ENCODE assay signal across 2 worm cellular contexts in the genomic region with DNA sequence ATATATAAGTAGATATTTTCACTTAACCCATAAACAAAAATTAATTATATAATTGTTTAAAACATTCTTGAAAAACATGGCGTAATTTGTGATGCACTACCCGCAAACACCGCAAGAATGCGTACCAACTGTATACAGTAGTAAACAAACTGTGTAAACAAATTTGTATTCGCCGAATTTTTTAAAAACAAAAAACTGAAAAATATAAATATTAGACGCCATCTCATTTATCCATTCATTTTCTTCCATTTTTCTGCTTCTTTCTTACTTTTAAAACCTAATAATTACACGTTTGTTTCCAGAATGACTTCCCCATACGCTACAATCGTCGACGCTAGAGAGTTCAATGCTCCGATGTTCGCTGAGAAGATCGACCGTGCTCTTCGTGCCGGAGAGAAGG.
TF ChIP-seq lines count a peak whose summit lies in the region.

A gene (plus strand): TSS at position 301 of the 400 bp plus-strand sequence.

TF ChIP-seq in whole organism, L1 larva, 84 proteins besides CTCF, POLR2A, EP300 and RAD21:
- TF ChIP-seq lsy-2 (tag; optimal IDR thresholded peaks at IDR 0.05; lab: Kevin White, UChicago) (peak in 1 of 2 experiments; percentile 7), C34B4.2 (tag; optimal IDR thresholded peaks at IDR 0.05; lab: Kevin White, UChicago) (no peak), nhr-85 (tag; lab: Kevin White, UChicago) (peak; percentile 50)

TF ChIP-seq in whole organism, young adult, 124 proteins besides CTCF, POLR2A, EP300 and RAD21:
- TF ChIP-seq sptf-2 (GFP tag; optimal IDR thresholded peaks at IDR 0.05; lab: Kevin White, UChicago) (no peak), tlf-1 (GFP tag; optimal IDR thresholded peaks at IDR 0.05; lab: Kevin White, UChicago) (no peak), efl-1 (GFP tag; optimal IDR thresholded peaks at IDR 0.05; lab: Kevin White, UChicago) (peak; percentile 10), snpc-1.3 (tag; optimal IDR thresholded peaks at IDR 0.05; lab: Kevin White, UChicago; ENCODE audit: insufficient read depth) (peak; percentile 13), mes-4 (tag; optimal IDR thresholded peaks at IDR 0.05; lab: Kevin White, UChicago) (no peak), gei-17 (GFP tag; optimal IDR thresholded peaks at IDR 0.05; lab: Kevin White, UChicago) (no peak), K12H6.12 (tag; optimal IDR thresholded peaks at IDR 0.05; lab: Kevin White, UChicago) (no peak), rpc-1 (optimal IDR thresholded peaks at IDR 0.05; lab: Kevin White, UChicago) (no peak), rpc-1 (tag; optimal IDR thresholded peaks at IDR 0.05; lab: Kevin White, UChicago) (no peak), lsl-1 (GFP tag; optimal IDR thresholded peaks at IDR 0.05; lab: Kevin White, UChicago) (peak; percentile 68)
TF ChIP-seq in whole organism, young adult: peak in this region for 3.
